Worm (Caenorhabditis elegans) whole organism, L2 larva: ENCODE results near the gene H03G16.6.

Source experiments
- ceh-82 ChIP-seq: fragments of 150-350 bp; optimal IDR thresholded peaks from 2 replicates; lab custom pipeline; 2014; ENCODE audit warnings: missing biosample characterization, missing genetic modification characterization
- crh-2 ChIP-seq: sonication (generic microtip); optimal IDR thresholded peaks from 2 replicates; lab custom pipeline; 2017; ENCODE audit warnings: missing biosample characterization, missing genetic modification characterization
- lin-11 ChIP-seq: fragments of 150-350 bp; sonication (generic microtip); optimal IDR thresholded peaks from 2 replicates; lab custom pipeline; 2014; ENCODE audit warnings: missing biosample characterization, missing genetic modification characterization, inconsistent platforms, mixed read lengths
- lsy-2 ChIP-seq, 2 experiments: fragments of 150-350 bp in 1 of 2; sonication (generic microtip) in 1 of 2; optimal IDR thresholded peaks; 2 replicates each; lab custom pipeline; 2014 to 2017; ENCODE audit warnings: missing biosample characterization in 2 of 2, missing genetic modification characterization in 2 of 2
- zag-1 ChIP-seq: fragments of 150-350 bp; optimal IDR thresholded peaks from 2 replicates; lab custom pipeline; 2014; ENCODE audit warnings: missing biosample characterization, missing genetic modification characterization

- TF ChIP-seq crh-2 (tag; lab: Kevin White, UChicago) (no peak), lsy-2 (tag; optimal IDR thresholded peaks at IDR 0.05; lab: Kevin White, UChicago) (no peak), zag-1 (tag; lab: Kevin White, UChicago) (no peak), ceh-82 (tag; lab: Kevin White, UChicago) (no peak), lin-11 (tag; lab: Kevin White, UChicago) (no peak)
Measured at ce11 chrX:15035748-15036147, 16.7 kb upstream of the H03G16.6 start.
